Fruit fly (Drosophila melanogaster): ENCODE data around the gene CG31446.

DNA sequence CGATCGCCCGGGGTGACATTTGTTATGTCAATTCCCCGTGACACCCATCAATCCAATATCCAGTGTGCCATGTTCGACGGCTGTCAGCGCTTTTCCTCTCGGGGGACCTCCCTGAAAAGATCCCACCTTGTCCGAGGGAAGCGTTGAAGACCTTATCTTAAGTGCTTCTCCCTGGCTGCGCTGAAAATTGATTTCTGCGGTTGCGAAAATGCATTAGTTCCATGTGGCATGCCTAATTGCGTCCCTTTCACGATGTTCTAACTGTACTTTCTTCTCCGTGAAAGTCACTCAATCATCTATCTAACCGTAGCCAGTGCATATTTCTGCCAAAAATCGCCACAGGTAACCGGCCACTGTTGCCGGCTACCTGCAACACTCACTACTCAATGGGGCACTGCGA is 44.0 kb upstream of the CG31446 start:
- TF ChIP-seq ttk (optimal IDR thresholded peaks at IDR 0.05) (no peak), h (optimal IDR thresholded peaks at IDR 0.05) (no peak), Myc (optimal IDR thresholded peaks at IDR 0.05) (no peak)
